Fruit fly (Drosophila melanogaster) whole organism, embryonic: Measurements from ENCODE around the gene CG32719.

Experiments used
- BEAF-32 ChIP-seq: fragments of 200-800 bp; sonication (Bioruptor generic); optimal IDR thresholded peaks from 3 replicates; lab custom pipeline; 2017; ENCODE audit warnings: missing biosample characterization, missing genetic modification characterization, mild to moderate bottlenecking, moderate library complexity, missing genetic modification reagents
- CG10267 ChIP-seq: fragments of 200-800 bp; sonication (Bioruptor generic); optimal IDR thresholded peaks from 2 replicates; lab custom pipeline; 2018; ENCODE audit warnings: missing biosample characterization, mild to moderate bottlenecking, missing genetic modification characterization, moderate library complexity
- CG12071 ChIP-seq: fragments of 200-800 bp; sonication (Bioruptor generic); optimal IDR thresholded peaks from 3 replicates; lab custom pipeline; 2018; ENCODE audit warnings: missing biosample characterization, mild to moderate bottlenecking, missing genetic modification characterization
- CG12391 ChIP-seq: fragments of 200-800 bp; sonication (Bioruptor generic); optimal IDR thresholded peaks from 3 replicates; lab custom pipeline; 2018; ENCODE audit warnings: missing biosample characterization, mild to moderate bottlenecking, missing genetic modification characterization, moderate library complexity
- CG13123 ChIP-seq: fragments of 200-800 bp; sonication (Bioruptor generic); optimal IDR thresholded peaks from 2 replicates; lab custom pipeline; 2016; ENCODE audit warnings: missing biosample characterization, missing genetic modification characterization
- CG14667 ChIP-seq: fragments of 200-800 bp; sonication (Bioruptor generic); IDR thresholded peaks from 2 replicates; pipeline ENCODE4 v1.3.6; 2022; ENCODE audit warnings: missing biosample characterization, missing genetic modification characterization
- CG14710 ChIP-seq: fragments of 200-800 bp; sonication (Bioruptor generic); optimal IDR thresholded peaks from 3 replicates; lab custom pipeline; 2019; ENCODE audit warnings: missing biosample characterization, mild to moderate bottlenecking, missing genetic modification characterization, moderate library complexity
- CG15514 ChIP-seq: fragments of 200-800 bp; sonication (Bioruptor generic); optimal IDR thresholded peaks from 3 replicates; lab custom pipeline; 2017; ENCODE audit warnings: missing biosample characterization, missing genetic modification characterization, mild to moderate bottlenecking, moderate library complexity, missing genetic modification reagents
- CG1603 ChIP-seq: fragments of 200-800 bp; sonication (Bioruptor generic); optimal IDR thresholded peaks from 2 replicates; lab custom pipeline; 2019; ENCODE audit warnings: missing biosample characterization, mild to moderate bottlenecking, missing genetic modification characterization, moderate library complexity
- CG16863 ChIP-seq: fragments of 200-800 bp; sonication (Bioruptor generic); optimal IDR thresholded peaks from 3 replicates; lab custom pipeline; 2016; ENCODE audit warnings: missing biosample characterization, missing genetic modification characterization
- CG17328 ChIP-seq: fragments of 200-800 bp; sonication (Bioruptor generic); IDR thresholded peaks from 2 replicates; pipeline ENCODE4 v1.3.6; 2022; ENCODE audit warnings: missing biosample characterization, missing genetic modification characterization
- CG31441 ChIP-seq: fragments of 200-800 bp; sonication (Bioruptor generic); IDR thresholded peaks from 2 replicates; pipeline ENCODE4 v1.3.6; 2022; ENCODE audit warnings: missing biosample characterization, missing genetic modification characterization
- CG33213 ChIP-seq: fragments of 200-800 bp; sonication (Bioruptor generic); optimal IDR thresholded peaks from 3 replicates; lab custom pipeline; 2016; ENCODE audit warnings: missing biosample characterization, missing genetic modification characterization
- CG34224 ChIP-seq: fragments of 200-800 bp; sonication (Bioruptor generic); IDR thresholded peaks from 3 replicates; pipeline ENCODE4 v1.3.6; 2022; ENCODE audit warnings: missing biosample characterization, missing genetic modification characterization; ENCODE audit not compliant: partially characterized antibody
- CG4424 ChIP-seq: fragments of 200-800 bp; sonication (Bioruptor generic); optimal IDR thresholded peaks from 3 replicates; lab custom pipeline; 2016; ENCODE audit warnings: missing biosample characterization, missing genetic modification characterization
- CG4820 ChIP-seq: fragments of 200-800 bp; sonication (Bioruptor generic); optimal IDR thresholded peaks from 3 replicates; lab custom pipeline; 2016; ENCODE audit warnings: missing biosample characterization, missing genetic modification characterization
- CG6689 ChIP-seq: fragments of 200-800 bp; sonication (Bioruptor generic); IDR thresholded peaks from 2 replicates; pipeline ENCODE4 v1.3.6; 2022; ENCODE audit warnings: missing biosample characterization, missing genetic modification characterization
- CG9817 ChIP-seq: fragments of 200-800 bp; sonication (Bioruptor generic); optimal IDR thresholded peaks from 2 replicates; lab custom pipeline; 2018; ENCODE audit warnings: missing biosample characterization, mild to moderate bottlenecking, missing genetic modification characterization, moderate library complexity
- D ChIP-seq, 2 experiments: fragments of 200-800 bp in 1 of 2; fragments of >200 bp in 1 of 2; sonication (Bioruptor generic) in 1 of 2; optimal IDR thresholded peaks; 2 replicates in 1 of 2; 3 replicates in 1 of 2; lab custom pipeline; 2017; ENCODE audit warnings: mild to moderate bottlenecking in 1 of 2, missing biosample characterization in 1 of 2, missing genetic modification characterization in 1 of 2, missing genetic modification reagents in 1 of 2
- Deaf1 ChIP-seq: fragments of 200-800 bp; optimal IDR thresholded peaks from 3 replicates; lab custom pipeline; 2019; ENCODE audit warnings: missing biosample characterization, mild to moderate bottlenecking, missing genetic modification characterization, moderate library complexity
- Drgx ChIP-seq: fragments of 200-800 bp; sonication (Bioruptor generic); IDR thresholded peaks from 2 replicates; pipeline ENCODE4 v1.3.6; 2022; ENCODE audit warnings: missing biosample characterization, missing genetic modification characterization
- Eip74EF ChIP-seq, 2 experiments: fragments of 200-800 bp in 1 of 2; fragments of >200 bp in 1 of 2; sonication (Bioruptor generic) in 1 of 2; optimal IDR thresholded peaks; 2 replicates each; lab custom pipeline; 2017 to 2019; ENCODE audit warnings: missing biosample characterization in 2 of 2, missing genetic modification characterization in 2 of 2, mild to moderate bottlenecking in 1 of 2, moderate library complexity in 1 of 2
- Fer3 ChIP-seq: fragments of 200-800 bp; sonication (Bioruptor generic); optimal IDR thresholded peaks from 2 replicates; lab custom pipeline; 2018; ENCODE audit warnings: missing biosample characterization, mild to moderate bottlenecking, missing genetic modification characterization, moderate library complexity
- Hr78 ChIP-seq, 2 experiments: fragments of 200-800 bp in 1 of 2; fragments of >200 bp in 1 of 2; sonication (Bioruptor generic) in 1 of 2; optimal IDR thresholded peaks; 2 replicates each; lab custom pipeline; 2017 to 2019; ENCODE audit warnings: missing biosample characterization in 2 of 2, missing genetic modification characterization in 2 of 2, mild to moderate bottlenecking in 1 of 2, moderate library complexity in 1 of 2
- MBD-R2 ChIP-seq: fragments of 200-800 bp; sonication (Bioruptor generic); IDR thresholded peaks from 2 replicates; pipeline ENCODE4 v1.3.6; 2022; ENCODE audit warnings: missing biosample characterization, missing genetic modification characterization
- MESR4 ChIP-seq: fragments of 200-800 bp; sonication (Bioruptor generic); optimal IDR thresholded peaks from 2 replicates; lab custom pipeline; 2018; ENCODE audit warnings: missing biosample characterization, mild to moderate bottlenecking, missing genetic modification characterization, moderate library complexity
- Mrtf ChIP-seq: fragments of 200-800 bp; sonication (Bioruptor generic); IDR thresholded peaks from 3 replicates; pipeline ENCODE4 v1.3.6; 2022; ENCODE audit warnings: missing biosample characterization, missing genetic modification characterization
- Rfx ChIP-seq: fragments of 200-800 bp; sonication (Bioruptor generic); IDR thresholded peaks from 2 replicates; pipeline ENCODE4 v1.3.6; 2022; ENCODE audit warnings: missing biosample characterization, missing genetic modification characterization
- Xbp1 ChIP-seq: fragments of 200-800 bp; sonication (Bioruptor generic); optimal IDR thresholded peaks from 3 replicates; lab custom pipeline; 2016; ENCODE audit warnings: missing biosample characterization, mild to moderate bottlenecking, missing genetic modification characterization
- bigmax ChIP-seq: fragments of 200-800 bp; sonication (Bioruptor generic); optimal IDR thresholded peaks from 2 replicates; lab custom pipeline; 2018; ENCODE audit warnings: missing biosample characterization, mild to moderate bottlenecking, missing genetic modification characterization
- chif ChIP-seq, 2 experiments: fragments of 200-800 bp; sonication (Bioruptor generic); optimal IDR thresholded peaks; 3 replicates each; lab custom pipeline; 2016; ENCODE audit warnings: missing biosample characterization in 2 of 2, missing genetic modification characterization in 2 of 2
- corto ChIP-seq: fragments of 200-800 bp; sonication (Bioruptor generic); optimal IDR thresholded peaks from 2 replicates; lab custom pipeline; 2016; ENCODE audit warnings: missing biosample characterization, mild to moderate bottlenecking, missing genetic modification characterization, moderate library complexity
- dan ChIP-seq: fragments of 200-800 bp; sonication (Bioruptor generic); IDR thresholded peaks from 2 replicates; pipeline ENCODE4 v1.3.6; 2022; ENCODE audit warnings: missing biosample characterization, missing genetic modification characterization
- en ChIP-seq: fragments of 200-800 bp; sonication (Bioruptor generic); optimal IDR thresholded peaks from 2 replicates; lab custom pipeline; 2016; ENCODE audit warnings: missing biosample characterization, missing genetic modification characterization
- ewg ChIP-seq: fragments of 200-800 bp; sonication (Bioruptor generic); optimal IDR thresholded peaks from 3 replicates; lab custom pipeline; 2017; ENCODE audit warnings: mild to moderate bottlenecking, missing biosample characterization, missing genetic modification reagents, missing genetic modification characterization
- ftz-f1 ChIP-seq: fragments of 200-800 bp; sonication (Bioruptor generic); optimal IDR thresholded peaks from 2 replicates; lab custom pipeline; 2016; ENCODE audit warnings: missing biosample characterization, missing genetic modification characterization
- grn ChIP-seq: fragments of 200-800 bp; sonication (Bioruptor generic); optimal IDR thresholded peaks from 3 replicates; lab custom pipeline; 2017; ENCODE audit warnings: missing biosample characterization, missing genetic modification characterization
- kni ChIP-seq: fragments of 200-800 bp; sonication (Bioruptor generic); optimal IDR thresholded peaks from 3 replicates; lab custom pipeline; 2017; ENCODE audit warnings: mild to moderate bottlenecking, missing biosample characterization, missing genetic modification reagents, missing genetic modification characterization
- lola ChIP-seq, 3 experiments: fragments of >200 bp in 2 of 3; fragments of 200-800 bp in 1 of 3; sonication (Bioruptor generic) in 1 of 3; optimal IDR thresholded peaks; 2 replicates each; lab custom pipeline; 2017 to 2019; ENCODE audit warnings: missing biosample characterization in 3 of 3, missing genetic modification characterization in 3 of 3, mild to moderate bottlenecking in 1 of 3, moderate library complexity in 1 of 3
- lov ChIP-seq, 2 experiments: fragments of 200-800 bp in 1 of 2; fragments of >200 bp in 1 of 2; sonication (Bioruptor generic) in 1 of 2; IDR thresholded peaks in 1 of 2; optimal IDR thresholded peaks in 1 of 2; 2 replicates in 1 of 2; 3 replicates in 1 of 2; pipeline versions ENCODE4 v1.3.6 to Lab custom; 2017 to 2022; ENCODE audit warnings: missing biosample characterization in 1 of 2, missing genetic modification characterization in 1 of 2
- peb ChIP-seq: fragments of 200-800 bp; sonication (Bioruptor generic); IDR thresholded peaks from 2 replicates; pipeline ENCODE4 v1.3.6; 2022; ENCODE audit warnings: missing biosample characterization, missing genetic modification characterization
- phol ChIP-seq: fragments of 200-800 bp; sonication (Bioruptor generic); optimal IDR thresholded peaks from 3 replicates; lab custom pipeline; 2018; ENCODE audit warnings: missing biosample characterization, mild to moderate bottlenecking, missing genetic modification characterization, moderate library complexity
- pros ChIP-seq: fragments of 200-800 bp; sonication (Bioruptor generic); optimal IDR thresholded peaks from 3 replicates; lab custom pipeline; 2019; ENCODE audit warnings: missing biosample characterization, mild to moderate bottlenecking, missing genetic modification characterization, moderate library complexity
- sens-2 ChIP-seq: fragments of 200-800 bp; sonication (Bioruptor generic); IDR thresholded peaks from 2 replicates; pipeline ENCODE4 v1.3.6; 2022; ENCODE audit warnings: missing biosample characterization, missing genetic modification characterization
- sqz ChIP-seq: fragments of 200-800 bp; sonication (Bioruptor generic); optimal IDR thresholded peaks from 3 replicates; lab custom pipeline; 2018; ENCODE audit warnings: missing biosample characterization, mild to moderate bottlenecking, missing genetic modification characterization
- trh ChIP-seq: fragments of 200-800 bp; sonication (Bioruptor generic); optimal IDR thresholded peaks from 2 replicates; lab custom pipeline; 2016; ENCODE audit warnings: missing biosample characterization, missing genetic modification characterization
- tup ChIP-seq: fragments of 200-800 bp; sonication (Bioruptor generic); optimal IDR thresholded peaks from 2 replicates; lab custom pipeline; 2016; ENCODE audit warnings: missing biosample characterization, mild to moderate bottlenecking, missing genetic modification characterization, moderate library complexity
- unpg ChIP-seq: fragments of 200-800 bp; sonication (Bioruptor generic); optimal IDR thresholded peaks from 3 replicates; lab custom pipeline; 2018; ENCODE audit warnings: missing biosample characterization, mild to moderate bottlenecking, missing genetic modification characterization, moderate library complexity
- yki ChIP-seq: fragments of >200 bp; optimal IDR thresholded peaks from 3 replicates; lab custom pipeline; 2018

The CG32719 gene

DNA sequence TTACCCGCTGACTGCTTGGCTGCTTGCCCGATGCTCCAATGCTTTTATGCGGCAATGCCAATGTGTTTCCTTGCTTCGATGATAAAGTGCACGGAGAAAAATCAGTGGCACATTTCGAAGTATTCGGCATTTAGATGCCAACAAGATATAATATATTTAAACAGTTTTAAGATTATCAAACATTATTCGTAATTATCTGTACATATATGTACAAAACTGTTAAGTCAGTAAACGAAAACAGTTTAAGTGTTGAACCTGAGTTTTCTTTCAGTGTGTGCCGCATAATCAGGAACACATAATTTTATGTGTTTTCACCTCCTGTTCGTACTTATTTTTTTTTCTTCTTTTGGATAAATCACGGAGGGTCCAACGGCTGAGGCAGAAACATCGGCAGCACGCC lies 8.5 kb upstream of the CG32719 start (continued):
- TF ChIP-seq CG13123 (GFP tag; lab: Kevin White, UChicago): no peak
- no peak for TF ChIP-seq MBD-R2
- peak; percentile 7 for TF ChIP-seq Xbp1 (GFP tag; lab: Kevin White, UChicago)
- TF ChIP-seq CG17328 (GFP tag; lab: Robert Waterston, UW): 0 out of 2 replicates have a peak, but pooled peaks have one; percentile 48
- no peak for TF ChIP-seq CG9817
- no peak for TF ChIP-seq pros (GFP tag; lab: Kevin White, UChicago)
- TF ChIP-seq sqz (GFP tag; lab: Kevin White, UChicago): peak; percentile 17
- no peak for TF ChIP-seq CG12071 (GFP tag; lab: Kevin White, UChicago)
- no peak for TF ChIP-seq CG15514
- no peak for TF ChIP-seq tup
- 0 out of 2 replicates have a peak, but pooled peaks have one; percentile 11 for TF ChIP-seq dan (GFP tag; lab: Robert Waterston, UW)
- TF ChIP-seq Fer3: no peak
- TF ChIP-seq peb (GFP tag; lab: Robert Waterston, UW): no peak
- TF ChIP-seq CG6689 (GFP tag; lab: Robert Waterston, UW): peak; percentile 48; the same call in 1 of the 2 replicates
- TF ChIP-seq CG1603 (tag; lab: Kevin White, UChicago): peak; percentile 56
- TF ChIP-seq Hr78 (GFP tag; optimal IDR thresholded peaks at IDR 0.05; lab: Kevin White, UChicago): no peak
- TF ChIP-seq CG14710 (tag; lab: Kevin White, UChicago): peak; percentile 54
- peak; percentile 28 for TF ChIP-seq CG4820 (GFP tag; lab: Kevin White, UChicago)
- TF ChIP-seq ftz-f1 (GFP tag; lab: Kevin White, UChicago): no peak
- TF ChIP-seq en (GFP tag; lab: Kevin White, UChicago): no peak
- no peak for TF ChIP-seq CG34224
- no peak for TF ChIP-seq Deaf1 (tag; lab: Kevin White, UChicago)
- TF ChIP-seq CG10267 (tag; lab: Kevin White, UChicago): peak; percentile 33
- TF ChIP-seq chif (GFP tag; optimal IDR thresholded peaks at IDR 0.05; lab: Kevin White, UChicago): peak in 1 of 2 experiments; percentile 8
- peak; percentile 47; the same call in 1 of the 2 replicates for TF ChIP-seq CG31441 (GFP tag; lab: Robert Waterston, UW)
- peak; percentile 18 for TF ChIP-seq unpg (GFP tag; lab: Kevin White, UChicago)
- TF ChIP-seq CG14667 (GFP tag; lab: Robert Waterston, UW): no peak
- no peak for TF ChIP-seq grn (GFP tag; lab: Kevin White, UChicago)
- TF ChIP-seq trh (GFP tag; lab: Kevin White, UChicago): no peak
- TF ChIP-seq Drgx (GFP tag; lab: Robert Waterston, UW): no peak
- TF ChIP-seq CG33213 (GFP tag; lab: Kevin White, UChicago): no peak
- peak; percentile 58 for TF ChIP-seq phol (tag; lab: Kevin White, UChicago)
- peak; percentile 3 for TF ChIP-seq ewg (GFP tag; lab: Kevin White, UChicago)
- peak; percentile 43 for TF ChIP-seq CG4424 (GFP tag; lab: Kevin White, UChicago)
- no peak for TF ChIP-seq lov (optimal IDR thresholded peaks at IDR 0.05; lab: Kevin White, UChicago)
- no peak for TF ChIP-seq lov (GFP tag; IDR thresholded peaks at IDR 0.05; lab: Robert Waterston, UW)
- no peak for TF ChIP-seq Rfx
- TF ChIP-seq Eip74EF (GFP tag; optimal IDR thresholded peaks at IDR 0.05; lab: Kevin White, UChicago): no peak
- TF ChIP-seq yki: no peak
- peak; percentile 23 for TF ChIP-seq CG12391 (tag; lab: Kevin White, UChicago)
- peak in 1 of 3 experiments; percentile 43 for TF ChIP-seq lola (GFP tag; optimal IDR thresholded peaks at IDR 0.05; lab: Kevin White, UChicago)
- no peak for TF ChIP-seq MESR4 (GFP tag; lab: Kevin White, UChicago)
- no peak for TF ChIP-seq BEAF-32 (GFP tag; lab: Kevin White, UChicago)
- TF ChIP-seq CG16863 (GFP tag; lab: Kevin White, UChicago): no peak
- no peak for TF ChIP-seq bigmax (GFP tag; lab: Kevin White, UChicago)
- TF ChIP-seq sens-2 (GFP tag; lab: Robert Waterston, UW): no peak
- TF ChIP-seq Mrtf (GFP tag; lab: Robert Waterston, UW): no peak
- TF ChIP-seq D (optimal IDR thresholded peaks at IDR 0.05; lab: Kevin White, UChicago): no peak
- TF ChIP-seq D (GFP tag; optimal IDR thresholded peaks at IDR 0.05; lab: Kevin White, UChicago): peak; percentile 47
- no peak for TF ChIP-seq corto
- no peak for TF ChIP-seq kni
